Worm (Caenorhabditis elegans): ENCODE data around the gene Y51B9A.6.

ce11 chrII:9385241-9385640, 17.7 kb downstream of the Y51B9A.6 start, which contains the start of gene C06C3.7:
- TF ChIP-seq dpl-1 (GFP tag; optimal IDR thresholded peaks at IDR 0.05): no peak
- TF ChIP-seq F37D6.2 (tag; optimal IDR thresholded peaks at IDR 0.05): no peak
- TF ChIP-seq ZK546.5 (tag; optimal IDR thresholded peaks at IDR 0.05): no peak
- no peak for TF ChIP-seq nhr-11 (tag; optimal IDR thresholded peaks at IDR 0.05)
- no peak for TF ChIP-seq lir-3 (tag; optimal IDR thresholded peaks at IDR 0.05)
- TF ChIP-seq lsy-2 (tag; optimal IDR thresholded peaks at IDR 0.05): no peak
- TF ChIP-seq unc-39 (tag; optimal IDR thresholded peaks at IDR 0.05): no peak
- no peak for TF ChIP-seq pqm-1 (tag; optimal IDR thresholded peaks at IDR 0.05)
- TF ChIP-seq set-16 (GFP tag; IDR thresholded peaks at IDR 0.05): no peak
- TF ChIP-seq ceh-20 (GFP tag; IDR thresholded peaks at IDR 0.05): no peak
- no peak for TF ChIP-seq nhr-76 (tag; optimal IDR thresholded peaks at IDR 0.05)
- TF ChIP-seq zag-1 (tag; optimal IDR thresholded peaks at IDR 0.05): no peak
- no peak for TF ChIP-seq aly-2 (tag; optimal IDR thresholded peaks at IDR 0.05)
